Worm (Caenorhabditis elegans) whole organism, L4 larva: ENCODE measurements around the gene Y17G9A.3.

Experiments
- D1046.2 ChIP-seq: fragments of 200-800 bp; sonication (Bioruptor generic); IDR thresholded peaks from 2 replicates; pipeline ENCODE4 v1.3.6; 2022; ENCODE audit warnings: missing genetic modification characterization, missing compliant biosample characterization
- F49E8.2 ChIP-seq: sonication (generic microtip); optimal IDR thresholded peaks from 2 replicates; lab custom pipeline; 2016; ENCODE audit warnings: missing compliant biosample characterization, mild to moderate bottlenecking, missing genetic modification characterization, borderline replicate concordance
- R02D3.7 ChIP-seq: fragments of 150-350 bp; sonication (generic microtip); optimal IDR thresholded peaks from 3 replicates; lab custom pipeline; 2014; ENCODE audit warnings: missing biosample characterization, missing genetic modification characterization
- T20F7.1 ChIP-seq: fragments of 200-800 bp; sonication (Bioruptor generic); optimal IDR thresholded peaks from 2 replicates; lab custom pipeline; 2018; ENCODE audit warnings: mild to moderate bottlenecking, missing genetic modification characterization, missing compliant biosample characterization
- Y48G9A.11 ChIP-seq: fragments of 200-800 bp; sonication (Bioruptor generic); IDR thresholded peaks from 2 replicates; pipeline ENCODE4 v1.3.6; 2022; ENCODE audit warnings: missing genetic modification reagents, missing genetic modification characterization, missing compliant biosample characterization
- Y5F2A.4 ChIP-seq: fragments of 200-800 bp; sonication (Bioruptor generic); optimal IDR thresholded peaks from 2 replicates; lab custom pipeline; 2018; ENCODE audit warnings: mild to moderate bottlenecking, missing genetic modification characterization, missing compliant biosample characterization
- aly-2 ChIP-seq: sonication (generic microtip); optimal IDR thresholded peaks from 2 replicates; lab custom pipeline; 2018; ENCODE audit warnings: missing biosample characterization, missing genetic modification characterization
- ama-1 ChIP-seq: fragments of 150-350 bp; optimal IDR thresholded peaks from 2 replicates; lab custom pipeline; 2014; ENCODE audit warnings: inconsistent platforms, mixed read lengths
- arid-1 ChIP-seq: fragments of 200-800 bp; sonication (Bioruptor generic); conservative IDR thresholded peaks from 2 replicates; pipeline ENCODE4 v1.3.6; 2022; ENCODE audit warnings: missing genetic modification reagents, missing genetic modification characterization, missing compliant biosample characterization
- ceh-32 ChIP-seq: sonication (generic microtip); optimal IDR thresholded peaks from 2 replicates; lab custom pipeline; 2016; ENCODE audit warnings: mild to moderate bottlenecking, missing genetic modification characterization, missing compliant biosample characterization; ENCODE audit not compliant: poor library complexity
- ces-1 ChIP-seq: fragments of 150-350 bp; sonication (generic microtip); optimal IDR thresholded peaks from 4 replicates; lab custom pipeline; 2014; ENCODE audit warnings: missing biosample characterization, missing genetic modification reagents, missing genetic modification characterization
- daf-16 ChIP-seq, 3 experiments: sonication (generic microtip); optimal IDR thresholded peaks; 2 replicates each; lab custom pipeline; 2016 to 2017; ENCODE audit warnings: missing genetic modification characterization in 3 of 3, missing genetic modification reagents in 3 of 3, mild to moderate bottlenecking in 2 of 3, missing compliant biosample characterization in 2 of 3, missing biosample characterization in 1 of 3, moderate library complexity in 1 of 3
- dmd-8 ChIP-seq: fragments of 200-800 bp; sonication (Bioruptor generic); IDR thresholded peaks from 2 replicates; pipeline ENCODE4 v1.3.6; 2022; ENCODE audit warnings: missing genetic modification characterization, missing compliant biosample characterization
- dpl-1 ChIP-seq: fragments of 150-350 bp; optimal IDR thresholded peaks from 2 replicates; lab custom pipeline; 2014; ENCODE audit warnings: missing biosample characterization, missing genetic modification reagents, missing genetic modification characterization
- egl-43 ChIP-seq: fragments of 200-800 bp; sonication (Bioruptor generic); IDR thresholded peaks from 2 replicates; pipeline ENCODE4 v1.3.6; 2022; ENCODE audit warnings: missing genetic modification reagents, missing genetic modification characterization, missing compliant biosample characterization
- gei-8 ChIP-seq: fragments of 200-800 bp; sonication (Bioruptor generic); optimal IDR thresholded peaks from 2 replicates; lab custom pipeline; 2018; ENCODE audit warnings: mild to moderate bottlenecking, missing genetic modification characterization, missing compliant biosample characterization
- hlh-30 ChIP-seq: sonication (generic microtip); optimal IDR thresholded peaks from 2 replicates; lab custom pipeline; 2017; ENCODE audit warnings: antibody characterized with exemption, mild to moderate bottlenecking, missing genetic modification characterization, missing compliant biosample characterization; ENCODE audit not compliant: insufficient read depth
- hmg-1.1 ChIP-seq: fragments of 200-800 bp; sonication (Bioruptor generic); IDR thresholded peaks from 2 replicates; pipeline ENCODE4 v1.3.6; 2022; ENCODE audit warnings: missing genetic modification reagents, missing genetic modification characterization, missing compliant biosample characterization
- jun-1 ChIP-seq: fragments of 150-350 bp; optimal IDR thresholded peaks from 2 replicates; lab custom pipeline; 2014; ENCODE audit warnings: missing biosample characterization, missing genetic modification reagents, missing genetic modification characterization
- lin-1 ChIP-seq: fragments of 200-800 bp; sonication (Bioruptor generic); IDR thresholded peaks from 2 replicates; pipeline ENCODE4 v1.3.6; 2022; ENCODE audit warnings: missing genetic modification reagents, missing genetic modification characterization, missing compliant biosample characterization
- lin-13 ChIP-seq: fragments of 150-350 bp; optimal IDR thresholded peaks from 2 replicates; lab custom pipeline; 2014; ENCODE audit warnings: missing biosample characterization, missing genetic modification reagents, missing genetic modification characterization
- mdl-1 ChIP-seq, 2 experiments: fragments of 150-350 bp in 1 of 2; sonication (generic microtip) in 1 of 2; optimal IDR thresholded peaks; 2 replicates each; lab custom pipeline; 2014 to 2017; ENCODE audit warnings: missing biosample characterization in 2 of 2, missing genetic modification characterization in 2 of 2
- mdt-29 ChIP-seq: fragments of 200-800 bp; sonication (Bioruptor generic); IDR thresholded peaks from 2 replicates; pipeline ENCODE4 v1.3.6; 2022; ENCODE audit warnings: missing genetic modification reagents, missing genetic modification characterization, missing compliant biosample characterization
- mes-2 ChIP-seq: sonication (generic microtip); optimal IDR thresholded peaks from 2 replicates; lab custom pipeline; 2016; ENCODE audit warnings: missing genotype, mild to moderate bottlenecking, missing genetic modification characterization, missing compliant biosample characterization; ENCODE audit not compliant: poor library complexity, severe bottlenecking
- mxl-2 ChIP-seq: fragments of 200-800 bp; sonication (Bioruptor generic); conservative IDR thresholded peaks from 2 replicates; pipeline ENCODE4 v1.3.6; 2022; ENCODE audit warnings: missing genetic modification reagents, missing genetic modification characterization, missing compliant biosample characterization
- nhr-102 ChIP-seq: sonication (generic microtip); optimal IDR thresholded peaks from 2 replicates; lab custom pipeline; 2016; ENCODE audit warnings: mild to moderate bottlenecking, missing genetic modification characterization, moderate library complexity, missing compliant biosample characterization
- nhr-111 ChIP-seq: fragments of 200-800 bp; sonication (Bioruptor generic); optimal IDR thresholded peaks from 2 replicates; lab custom pipeline; 2018; ENCODE audit warnings: mild to moderate bottlenecking, missing genetic modification characterization, missing compliant biosample characterization
- nhr-237 ChIP-seq: sonication (generic microtip); optimal IDR thresholded peaks from 2 replicates; lab custom pipeline; 2017; ENCODE audit warnings: missing biosample characterization, missing genetic modification characterization
- nhr-48 ChIP-seq: sonication (generic microtip); optimal IDR thresholded peaks from 2 replicates; lab custom pipeline; 2016; ENCODE audit warnings: mild to moderate bottlenecking, missing genetic modification characterization, missing compliant biosample characterization
- nhr-76 ChIP-seq: fragments of 150-350 bp; optimal IDR thresholded peaks from 2 replicates; lab custom pipeline; 2014; ENCODE audit warnings: missing biosample characterization, missing genetic modification characterization
- nhr-77 ChIP-seq: fragments of 150-350 bp; optimal IDR thresholded peaks from 2 replicates; lab custom pipeline; 2014; ENCODE audit warnings: missing biosample characterization, missing genetic modification characterization
- pha-4 ChIP-seq, 2 experiments: fragments of 150-350 bp in 1 of 2; fragments of 200-800 bp in 1 of 2; sonication (Bioruptor generic) in 1 of 2; IDR thresholded peaks in 1 of 2; optimal IDR thresholded peaks in 1 of 2; 2 replicates each; pipeline versions ENCODE4 v1.3.6 to Lab custom; 2014 to 2022; ENCODE audit warnings: missing genetic modification characterization in 2 of 2, missing genetic modification reagents in 2 of 2, missing biosample characterization in 1 of 2, missing compliant biosample characterization in 1 of 2
- snpc-1.2 ChIP-seq: fragments of 200-800 bp; sonication (Bioruptor generic); IDR thresholded peaks from 2 replicates; pipeline ENCODE4 v1.3.6; 2022; ENCODE audit warnings: missing genetic modification reagents, missing genetic modification characterization, missing compliant biosample characterization
- spr-3 ChIP-seq: fragments of 200-800 bp; sonication (Bioruptor generic); optimal IDR thresholded peaks from 2 replicates; lab custom pipeline; 2018; ENCODE audit warnings: mild to moderate bottlenecking, missing genetic modification characterization, missing compliant biosample characterization
- ztf-11 ChIP-seq: fragments of 150-350 bp; optimal IDR thresholded peaks from 2 replicates; lab custom pipeline; 2014; ENCODE audit warnings: missing biosample characterization, missing genetic modification characterization

Y17G9A.3 gene

DNA sequence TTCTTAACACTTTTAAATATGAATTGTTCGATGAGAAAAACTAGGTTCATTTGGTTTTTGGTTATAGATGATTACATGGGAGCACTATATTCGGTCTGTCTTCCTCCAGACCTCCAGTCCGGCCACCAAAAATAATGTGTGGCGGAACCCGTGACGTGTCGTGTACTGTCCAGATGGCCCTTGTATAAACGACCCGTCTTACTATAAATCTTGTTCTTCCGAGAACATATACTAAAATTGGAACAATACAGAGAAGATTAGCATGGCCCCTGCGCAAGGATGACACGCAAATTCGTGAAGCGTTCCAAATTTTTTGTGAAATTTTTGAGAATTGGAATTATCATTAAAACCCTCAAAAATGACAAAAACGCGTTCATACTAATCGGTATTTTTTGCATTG is 8.1 kb upstream of the Y17G9A.3 start:
- TF ChIP-seq lin-13 (GFP tag; lab: Kevin White, UChicago) (no peak), aly-2 (tag; lab: Kevin White, UChicago) (no peak), dmd-8 (no peak), nhr-77 (tag; lab: Kevin White, UChicago) (no peak), hmg-1.1 (GFP tag; lab: Robert Waterston, UW) (no peak)

DNA sequence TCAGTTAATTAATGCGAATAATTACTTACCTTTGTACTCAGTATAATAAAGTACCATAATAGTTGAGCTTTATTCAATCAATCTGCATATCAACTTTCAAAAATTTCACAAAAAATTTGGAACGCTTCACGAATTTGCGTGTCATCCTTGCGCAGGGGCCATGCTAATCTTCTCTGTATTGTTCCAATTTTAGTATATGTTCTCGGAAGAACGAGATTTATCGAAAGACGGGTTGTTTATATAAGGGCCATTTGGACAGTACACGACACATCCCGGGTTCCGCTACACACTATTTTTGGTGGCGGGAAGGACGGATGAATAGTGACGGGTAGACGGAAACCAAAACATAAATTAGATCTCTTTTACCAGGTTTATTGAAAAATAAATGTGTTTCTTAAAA is 6.1 kb upstream of the Y17G9A.3 start:
- TF ChIP-seq snpc-1.2 (GFP tag; lab: Robert Waterston, UW) (peak; percentile 94), mdl-1 (tag; optimal IDR thresholded peaks at IDR 0.05; lab: Kevin White, UChicago) (no peak)

DNA sequence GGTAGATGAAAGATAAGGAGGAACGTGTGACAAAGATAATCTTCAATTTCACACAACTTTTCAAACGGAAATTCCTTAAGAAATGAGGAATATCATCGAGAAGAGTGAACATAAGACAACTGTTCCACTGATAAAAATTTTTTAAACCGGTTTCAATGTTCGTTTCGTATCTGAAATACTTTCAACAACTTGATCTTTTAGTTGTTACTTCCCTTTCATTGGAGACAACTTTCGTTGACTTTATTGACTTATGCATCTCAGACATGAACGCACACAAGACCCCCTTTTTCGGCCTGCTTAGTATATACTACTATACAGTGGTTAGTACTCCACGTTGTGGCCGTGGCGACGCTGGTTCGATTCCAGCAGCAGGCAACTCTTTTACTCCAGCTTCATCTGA is 3.0 kb upstream of the Y17G9A.3 start, which contains the start of the genes Y17G9A.4 and str-173:
Gene Y17G9A.4 (minus strand): TSS at position 101 of the 400 bp plus-strand sequence.
Gene str-173 (plus strand): TSS at position 325 of the 400 bp plus-strand sequence.
- TF ChIP-seq lin-1: no peak
- TF ChIP-seq arid-1 (GFP tag; lab: Robert Waterston, UW): no peak
- no peak for TF ChIP-seq mes-2 (tag; lab: Kevin White, UChicago)
- TF ChIP-seq nhr-76 (tag; lab: Kevin White, UChicago): no peak
- no peak for TF ChIP-seq ceh-32 (tag; lab: Kevin White, UChicago)
- no peak for TF ChIP-seq pha-4 (GFP tag; IDR thresholded peaks at IDR 0.05; lab: Robert Waterston, UW)
- TF ChIP-seq pha-4 (tag; optimal IDR thresholded peaks at IDR 0.05; lab: Kevin White, UChicago): no peak
- TF ChIP-seq egl-43: no peak

DNA sequence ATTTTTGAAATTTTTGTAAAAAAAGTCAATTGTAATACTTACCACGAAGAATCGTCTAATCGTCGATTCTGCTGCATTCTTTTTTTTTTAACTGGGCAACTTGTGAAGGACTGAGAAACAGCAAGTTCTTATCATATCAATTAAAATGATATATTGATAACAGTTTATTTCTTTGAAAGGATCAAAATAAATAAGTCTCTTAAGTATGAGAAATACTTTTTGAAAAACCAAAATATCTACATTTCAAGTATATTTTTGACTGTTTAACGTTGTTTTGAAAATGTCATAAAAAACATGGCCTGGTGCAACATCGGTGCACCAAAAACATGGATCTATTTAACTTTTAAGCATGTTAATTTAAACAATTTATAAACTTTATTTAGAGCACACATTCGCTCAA is 2.3 kb downstream of the Y17G9A.3 start, which contains the start of gene Y17G9A.2:
Gene Y17G9A.2 (minus strand): TSS at position 101 of the 400 bp plus-strand sequence.
- TF ChIP-seq Y48G9A.11 (GFP tag; lab: Robert Waterston, UW): no peak
- TF ChIP-seq mxl-2 (GFP tag; lab: Robert Waterston, UW): no peak
- no peak for TF ChIP-seq mdt-29 (GFP tag; lab: Robert Waterston, UW)
- no peak for TF ChIP-seq spr-3 (GFP tag; lab: Kevin White, UChicago)
- TF ChIP-seq nhr-102: no peak
- TF ChIP-seq aly-2 (tag; lab: Kevin White, UChicago): no peak
- no peak for TF ChIP-seq D1046.2 (GFP tag; lab: Robert Waterston, UW)
- no peak for TF ChIP-seq R02D3.7 (tag; lab: Kevin White, UChicago)
- TF ChIP-seq nhr-48: no peak
- no peak for TF ChIP-seq Y5F2A.4 (GFP tag; lab: Kevin White, UChicago)
- TF ChIP-seq nhr-237: no peak
- no peak for TF ChIP-seq ama-1 (lab: Kevin White, UChicago)
- TF ChIP-seq jun-1 (tag; lab: Kevin White, UChicago): no peak
- no peak for TF ChIP-seq nhr-111 (GFP tag; lab: Kevin White, UChicago)
- TF ChIP-seq ztf-11 (tag; lab: Kevin White, UChicago): no peak
- no peak for TF ChIP-seq gei-8 (GFP tag; lab: Kevin White, UChicago)
- TF ChIP-seq dpl-1 (GFP tag; lab: Kevin White, UChicago): no peak

DNA sequence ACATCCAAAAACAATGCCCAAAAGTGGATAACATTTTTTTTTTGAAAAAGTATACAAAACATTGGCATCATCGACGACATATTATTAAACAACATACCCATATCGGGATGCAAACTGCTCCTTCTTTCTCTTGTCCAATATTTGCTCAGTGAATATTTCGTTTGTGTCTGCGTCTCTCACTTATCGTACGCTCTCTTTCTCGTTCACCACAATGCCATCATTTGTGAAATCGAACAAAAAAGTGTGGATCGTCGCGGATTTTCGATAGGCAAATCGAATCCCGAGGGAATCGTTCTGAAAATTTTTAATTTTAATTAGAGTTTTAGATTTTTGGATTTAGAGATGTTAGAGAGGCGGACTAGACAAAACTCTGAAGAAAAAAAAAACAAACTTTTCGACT is 11.7 kb downstream of the Y17G9A.3 start, which contains the start of gene tat-2:
Gene tat-2 (minus strand): TSS at position 101 of the 400 bp plus-strand sequence.
- TF ChIP-seq nhr-77 (tag; lab: Kevin White, UChicago) (no peak), T20F7.1 (no peak), mxl-2 (GFP tag; lab: Robert Waterston, UW) (no peak), F49E8.2 (tag; lab: Kevin White, UChicago) (no peak), hlh-30 (tag; lab: Kevin White, UChicago) (no peak), daf-16 (GFP tag; optimal IDR thresholded peaks at IDR 0.05; lab: Kevin White, UChicago) (no peak), daf-16 (tag; optimal IDR thresholded peaks at IDR 0.05; lab: Kevin White, UChicago) (no peak), ces-1 (GFP tag; lab: Kevin White, UChicago) (no peak)
